Fruit fly (Drosophila melanogaster) whole organism, embryonic: ENCODE data around the gene CG4783.
A peak's percentile ranks its signal among the peaks of the same experiment; 100 is the strongest.

Experiments
- Ada2b ChIP-seq: fragments of 200-800 bp; sonication (Bioruptor generic); IDR thresholded peaks from 2 replicates; pipeline ENCODE4 v1.3.6; 2022; ENCODE audit warnings: missing biosample characterization, missing genetic modification characterization
- CG10209 ChIP-seq: fragments of 200-800 bp; sonication (Bioruptor generic); optimal IDR thresholded peaks from 3 replicates; lab custom pipeline; 2017; ENCODE audit warnings: missing biosample characterization, mild to moderate bottlenecking, missing genetic modification characterization, missing genetic modification reagents
- CG10654 ChIP-seq: fragments of 200-800 bp; sonication (Bioruptor generic); optimal IDR thresholded peaks from 2 replicates; lab custom pipeline; 2016; ENCODE audit warnings: missing biosample characterization, missing genetic modification characterization
- CG11696 ChIP-seq: fragments of 200-800 bp; sonication (Bioruptor generic); IDR thresholded peaks from 2 replicates; pipeline ENCODE4 v1.3.6; 2022; ENCODE audit warnings: missing biosample characterization, missing genetic modification characterization
- CG12071 ChIP-seq: fragments of 200-800 bp; sonication (Bioruptor generic); optimal IDR thresholded peaks from 3 replicates; lab custom pipeline; 2018; ENCODE audit warnings: missing biosample characterization, mild to moderate bottlenecking, missing genetic modification characterization
- CG13424 ChIP-seq: fragments of 200-800 bp; sonication (Bioruptor generic); optimal IDR thresholded peaks from 2 replicates; lab custom pipeline; 2019; ENCODE audit warnings: missing biosample characterization, mild to moderate bottlenecking, missing genetic modification characterization, moderate library complexity
- CG13624 ChIP-seq: fragments of 200-800 bp; sonication (Bioruptor generic); optimal IDR thresholded peaks from 2 replicates; lab custom pipeline; 2016; ENCODE audit warnings: missing biosample characterization, missing genetic modification characterization
- CG14050 ChIP-seq: fragments of 200-800 bp; sonication (Bioruptor generic); IDR thresholded peaks from 3 replicates; pipeline ENCODE4 v1.3.6; 2022; ENCODE audit warnings: missing biosample characterization, missing genetic modification characterization
- CG17912 ChIP-seq: fragments of 200-800 bp; sonication (Bioruptor generic); optimal IDR thresholded peaks from 2 replicates; lab custom pipeline; 2018; ENCODE audit warnings: missing biosample characterization, mild to moderate bottlenecking, missing genetic modification characterization
- CG3163 ChIP-seq: fragments of 200-800 bp; sonication (Bioruptor generic); optimal IDR thresholded peaks from 3 replicates; lab custom pipeline; 2016; ENCODE audit warnings: missing biosample characterization, missing genetic modification characterization
- CG4360 ChIP-seq: fragments of 200-800 bp; sonication (Bioruptor generic); IDR thresholded peaks from 2 replicates; pipeline ENCODE4 v1.3.6; 2022; ENCODE audit warnings: missing biosample characterization, missing genetic modification characterization
- CG4854 ChIP-seq: fragments of 200-800 bp; sonication (Bioruptor generic); optimal IDR thresholded peaks from 2 replicates; lab custom pipeline; 2016; ENCODE audit warnings: missing biosample characterization, missing genetic modification characterization, inconsistent platforms
- CG6791 ChIP-seq: fragments of 200-800 bp; sonication (Bioruptor generic); IDR thresholded peaks from 3 replicates; pipeline ENCODE4 v1.3.6; 2022; ENCODE audit warnings: missing biosample characterization, missing genetic modification characterization; ENCODE audit not compliant: partially characterized antibody
- Chrac-16 ChIP-seq: fragments of 200-800 bp; sonication (Bioruptor generic); optimal IDR thresholded peaks from 3 replicates; lab custom pipeline; 2016; ENCODE audit warnings: missing biosample characterization, missing genetic modification characterization
- D19A ChIP-seq: fragments of 200-800 bp; optimal IDR thresholded peaks from 3 replicates; lab custom pipeline; 2019; ENCODE audit warnings: missing biosample characterization, mild to moderate bottlenecking, missing genetic modification characterization, moderate library complexity
- Dek ChIP-seq: fragments of 200-800 bp; sonication (Bioruptor generic); optimal IDR thresholded peaks from 3 replicates; lab custom pipeline; 2019; ENCODE audit warnings: missing biosample characterization, mild to moderate bottlenecking, missing genetic modification characterization, moderate library complexity
- Dip2 ChIP-seq: fragments of 200-800 bp; sonication (Bioruptor generic); IDR thresholded peaks from 2 replicates; pipeline ENCODE4 v1.3.6; 2022; ENCODE audit warnings: missing biosample characterization, missing genetic modification characterization
- Drgx ChIP-seq: fragments of 200-800 bp; sonication (Bioruptor generic); IDR thresholded peaks from 2 replicates; pipeline ENCODE4 v1.3.6; 2022; ENCODE audit warnings: missing biosample characterization, missing genetic modification characterization
- ERR ChIP-seq: fragments of 200-800 bp; sonication (Bioruptor generic); optimal IDR thresholded peaks from 2 replicates; lab custom pipeline; 2016; ENCODE audit warnings: missing biosample characterization, missing genetic modification characterization
- H15 ChIP-seq: fragments of 200-800 bp; sonication (Bioruptor generic); IDR thresholded peaks from 3 replicates; pipeline ENCODE4 v1.3.6; 2022; ENCODE audit warnings: missing biosample characterization, missing genetic modification characterization
- Lhr ChIP-seq: fragments of 200-800 bp; sonication (Bioruptor generic); optimal IDR thresholded peaks from 3 replicates; lab custom pipeline; 2017; ENCODE audit warnings: mild to moderate bottlenecking, missing biosample characterization, missing genetic modification reagents, missing genetic modification characterization
- Myb ChIP-seq: fragments of 200-800 bp; sonication (Bioruptor generic); optimal IDR thresholded peaks from 2 replicates; lab custom pipeline; 2016; ENCODE audit warnings: missing biosample characterization, missing genetic modification characterization
- Oaz ChIP-seq: fragments of 200-800 bp; sonication (Bioruptor generic); IDR thresholded peaks from 2 replicates; pipeline ENCODE4 v1.3.6; 2022; ENCODE audit warnings: missing biosample characterization, missing genetic modification characterization
- Pdp1 ChIP-seq, 2 experiments: fragments of 200-800 bp; sonication (Bioruptor generic); optimal IDR thresholded peaks; 3 replicates each; lab custom pipeline; 2016; ENCODE audit warnings: missing biosample characterization in 2 of 2, missing genetic modification characterization in 2 of 2, mild to moderate bottlenecking in 1 of 2, moderate library complexity in 1 of 2
- Poxn ChIP-seq: fragments of 200-800 bp; sonication (Bioruptor generic); IDR thresholded peaks from 2 replicates; pipeline ENCODE4 v1.3.6; 2022; ENCODE audit warnings: missing biosample characterization, missing genetic modification characterization
- Rfx ChIP-seq: fragments of 200-800 bp; sonication (Bioruptor generic); IDR thresholded peaks from 2 replicates; pipeline ENCODE4 v1.3.6; 2022; ENCODE audit warnings: missing biosample characterization, missing genetic modification characterization
- Taf1 ChIP-seq: fragments of 200-800 bp; sonication (Bioruptor generic); IDR thresholded peaks from 2 replicates; pipeline ENCODE4 v1.3.6; 2022; ENCODE audit warnings: missing biosample characterization, missing genetic modification characterization
- ase ChIP-seq: fragments of 200-800 bp; sonication (Bioruptor generic); IDR thresholded peaks from 3 replicates; pipeline ENCODE4 v1.3.6; 2022; ENCODE audit warnings: missing biosample characterization, missing genetic modification characterization
- br ChIP-seq: fragments of >200 bp; optimal IDR thresholded peaks from 2 replicates; lab custom pipeline; 2017
- cad ChIP-seq: fragments of >200 bp; optimal IDR thresholded peaks from 2 replicates; lab custom pipeline; 2017; ENCODE audit warnings: missing biosample characterization, missing genetic modification characterization
- cg ChIP-seq: fragments of 200-800 bp; sonication (Bioruptor generic); optimal IDR thresholded peaks from 3 replicates; lab custom pipeline; 2019; ENCODE audit warnings: missing biosample characterization, mild to moderate bottlenecking, missing genetic modification characterization, moderate library complexity
- croc ChIP-seq: fragments of 200-800 bp; sonication (Bioruptor generic); conservative IDR thresholded peaks from 3 replicates; pipeline ENCODE4 v1.3.6; 2022; ENCODE audit warnings: missing biosample characterization, missing genetic modification characterization
- cwo ChIP-seq: fragments of 200-800 bp; sonication (Bioruptor generic); optimal IDR thresholded peaks from 3 replicates; lab custom pipeline; 2017; ENCODE audit warnings: missing biosample characterization, missing genetic modification characterization, mild to moderate bottlenecking, moderate library complexity, missing genetic modification reagents
- dmrt11E ChIP-seq: fragments of 200-800 bp; sonication (Bioruptor generic); optimal IDR thresholded peaks from 3 replicates; lab custom pipeline; 2018; ENCODE audit warnings: missing biosample characterization, mild to moderate bottlenecking, missing genetic modification characterization, moderate library complexity
- grn ChIP-seq: fragments of 200-800 bp; sonication (Bioruptor generic); optimal IDR thresholded peaks from 3 replicates; lab custom pipeline; 2017; ENCODE audit warnings: missing biosample characterization, missing genetic modification characterization
- h ChIP-seq: fragments of >200 bp; optimal IDR thresholded peaks from 2 replicates; lab custom pipeline; 2017
- ham ChIP-seq: fragments of 200-800 bp; sonication (Bioruptor generic); IDR thresholded peaks from 2 replicates; pipeline ENCODE4 v1.3.6; 2022; ENCODE audit warnings: missing biosample characterization, missing genetic modification characterization
- jumu ChIP-seq: fragments of 200-800 bp; sonication (Bioruptor generic); optimal IDR thresholded peaks from 3 replicates; lab custom pipeline; 2016; ENCODE audit warnings: missing biosample characterization, missing genetic modification characterization
- klu ChIP-seq: fragments of 200-800 bp; sonication (Bioruptor generic); IDR thresholded peaks from 2 replicates; pipeline ENCODE4 v1.3.6; 2022; ENCODE audit warnings: missing biosample characterization, missing genetic modification characterization
- lab ChIP-seq: fragments of 200-800 bp; sonication (Bioruptor generic); optimal IDR thresholded peaks from 3 replicates; lab custom pipeline; 2017; ENCODE audit warnings: missing biosample characterization, missing genetic modification characterization, mild to moderate bottlenecking, moderate library complexity, missing genetic modification reagents
- mam ChIP-seq: fragments of 200-800 bp; sonication (Bioruptor generic); optimal IDR thresholded peaks from 3 replicates; lab custom pipeline; 2016; ENCODE audit warnings: missing biosample characterization, missing genetic modification characterization
- oc ChIP-seq: fragments of 200-800 bp; sonication (Bioruptor generic); optimal IDR thresholded peaks from 2 replicates; lab custom pipeline; 2018; ENCODE audit warnings: missing biosample characterization, mild to moderate bottlenecking, missing genetic modification characterization, moderate library complexity
- odd ChIP-seq: fragments of 200-800 bp; sonication (Bioruptor generic); optimal IDR thresholded peaks from 2 replicates; lab custom pipeline; 2017; ENCODE audit warnings: missing biosample characterization, mild to moderate bottlenecking, missing genetic modification characterization
- pan ChIP-seq, 4 experiments: fragments of >200 bp in 3 of 4; fragments of 200-800 bp in 1 of 4; sonication (Bioruptor generic) in 1 of 4; optimal IDR thresholded peaks in 3 of 4; IDR thresholded peaks in 1 of 4; 2 replicates each; pipeline versions ENCODE4 v1.3.6 to Lab custom; 2017 to 2022; ENCODE audit warnings: missing biosample characterization in 2 of 4, missing genetic modification characterization in 2 of 4, mixed read lengths in 1 of 4
- pb ChIP-seq: fragments of 200-800 bp; sonication (Bioruptor generic); optimal IDR thresholded peaks from 3 replicates; lab custom pipeline; 2016; ENCODE audit warnings: missing biosample characterization, missing genetic modification characterization
- pzg ChIP-seq: fragments of 200-800 bp; sonication (Bioruptor generic); optimal IDR thresholded peaks from 3 replicates; lab custom pipeline; 2018; ENCODE audit warnings: missing biosample characterization, mild to moderate bottlenecking, missing genetic modification characterization, moderate library complexity
- ro ChIP-seq: fragments of 200-800 bp; sonication (Bioruptor generic); IDR thresholded peaks from 2 replicates; pipeline ENCODE4 v1.3.6; 2022; ENCODE audit warnings: missing biosample characterization, missing genetic modification characterization
- sens ChIP-seq: fragments of 200-800 bp; sonication (Bioruptor generic); peaks from one replicate; lab custom pipeline; 2016; ENCODE audit warnings: missing biosample characterization, missing genetic modification characterization
- so ChIP-seq: fragments of 200-800 bp; sonication (Bioruptor generic); IDR thresholded peaks from 3 replicates; pipeline ENCODE4 v1.3.6; 2022; ENCODE audit warnings: missing biosample characterization, missing genetic modification characterization
- tx ChIP-seq: fragments of 200-800 bp; sonication (Bioruptor generic); optimal IDR thresholded peaks from 2 replicates; lab custom pipeline; 2016; ENCODE audit warnings: missing biosample characterization, missing genetic modification characterization
- vnd ChIP-seq: fragments of 200-800 bp; sonication (Bioruptor generic); IDR thresholded peaks from 3 replicates; pipeline ENCODE4 v1.3.6; 2022; ENCODE audit warnings: missing biosample characterization, missing genetic modification characterization; ENCODE audit not compliant: partially characterized antibody

Gene CG4783

DNA sequence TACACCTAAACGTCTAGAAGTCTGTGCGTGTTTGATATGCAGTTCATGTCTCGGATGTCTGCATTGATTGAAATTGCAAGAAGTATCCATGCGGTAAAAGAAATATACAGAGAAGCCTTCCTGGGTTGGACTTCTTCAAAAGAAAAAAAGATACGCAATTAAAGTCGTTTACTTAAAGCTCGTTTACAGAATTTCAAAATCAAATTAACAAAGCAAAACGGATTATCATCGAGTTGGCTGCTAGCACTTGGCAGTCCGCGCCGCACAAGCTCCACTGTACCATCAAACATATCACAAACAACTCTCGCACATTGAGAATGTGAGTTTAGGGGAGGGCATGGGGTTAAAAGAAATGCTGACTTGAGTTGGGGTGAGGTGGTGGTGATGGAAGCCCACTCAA lies 50.2 kb downstream of the CG4783 start (continued):
- TF ChIP-seq croc (GFP tag; lab: Robert Waterston, UW) (peak; percentile 75), grn (no peak), Taf1 (GFP tag; lab: Robert Waterston, UW) (0 out of 2 replicates have a peak, but pooled peaks have one; percentile 10), ham (GFP tag; lab: Robert Waterston, UW) (no peak), pan (optimal IDR thresholded peaks at IDR 0.05; lab: Kevin White, UChicago) (no peak), pan (GFP tag; optimal IDR thresholded peaks at IDR 0.05 in 1 of 2, IDR thresholded peaks at IDR 0.05 in 1 of 2) (peak in 1 of 2 experiments; percentile 77), CG17912 (no peak), Ada2b (GFP tag; lab: Robert Waterston, UW) (peak; percentile 67), H15 (peak; percentile 81), odd (GFP tag; lab: Kevin White, UChicago) (peak; percentile 53), h (no peak), sens (GFP tag; lab: Kevin White, UChicago) (peak; percentile 96), oc (peak; percentile 78), Poxn (GFP tag; lab: Robert Waterston, UW) (no peak), tx (GFP tag; lab: Kevin White, UChicago) (peak; percentile 36), Dek (no peak), jumu (GFP tag; lab: Kevin White, UChicago) (peak; percentile 81), lab (peak; percentile 75), CG4854 (GFP tag; lab: Kevin White, UChicago) (peak; percentile 43), CG3163 (GFP tag; lab: Kevin White, UChicago) (peak; percentile 49), cg (GFP tag; lab: Kevin White, UChicago) (no peak), CG12071 (GFP tag; lab: Kevin White, UChicago) (peak; percentile 63), Drgx (GFP tag; lab: Robert Waterston, UW) (peak; percentile 72), so (GFP tag; lab: Robert Waterston, UW) (peak; percentile 74), Rfx (GFP tag; lab: Robert Waterston, UW) (peak; percentile 59), cwo (no peak), Myb (GFP tag; lab: Kevin White, UChicago) (peak; percentile 49), ERR (no peak), CG13424 (tag; lab: Kevin White, UChicago) (peak; percentile 74), CG10209 (peak; percentile 62), dmrt11E (tag; lab: Kevin White, UChicago) (peak; percentile 82), CG6791 (GFP tag; lab: Robert Waterston, UW) (no peak), br (lab: Kevin White, UChicago) (no peak), ro (0 out of 2 replicates have a peak, but pooled peaks have one; percentile 24), klu (GFP tag; lab: Robert Waterston, UW) (0 out of 2 replicates have a peak, but pooled peaks have one; percentile 27), pb (GFP tag; lab: Kevin White, UChicago) (no peak), Dip2 (GFP tag; lab: Robert Waterston, UW) (no peak), pzg (GFP tag; lab: Kevin White, UChicago) (no peak), mam (peak; percentile 62), Chrac-16 (GFP tag; lab: Kevin White, UChicago) (peak; percentile 71), CG13624 (GFP tag; lab: Kevin White, UChicago) (peak; percentile 29), CG4360 (peak; percentile 49), vnd (GFP tag; lab: Robert Waterston, UW) (no peak), Pdp1 (GFP tag; optimal IDR thresholded peaks at IDR 0.05; lab: Kevin White, UChicago) (peak; percentile 59 to 69), CG14050 (peak; percentile 46), CG10654 (GFP tag; lab: Kevin White, UChicago) (peak; percentile 57), ase (GFP tag; lab: Robert Waterston, UW) (peak; percentile 71; the same call in 1 of the 3 replicates), Oaz (GFP tag; lab: Robert Waterston, UW) (0 out of 2 replicates have a peak, but pooled peaks have one; percentile 41), Lhr (GFP tag; lab: Kevin White, UChicago) (peak; percentile 32), D19A (peak; percentile 65), cad (no peak), CG11696 (GFP tag; lab: Robert Waterston, UW) (0 out of 2 replicates have a peak, but pooled peaks have one; percentile 45)
